Worm (Caenorhabditis elegans): ENCODE measurements around the gene B0035.13.
A peak's percentile ranks its signal among the peaks of the same experiment; 100 is the strongest.

B0035.13 gene

DNA sequence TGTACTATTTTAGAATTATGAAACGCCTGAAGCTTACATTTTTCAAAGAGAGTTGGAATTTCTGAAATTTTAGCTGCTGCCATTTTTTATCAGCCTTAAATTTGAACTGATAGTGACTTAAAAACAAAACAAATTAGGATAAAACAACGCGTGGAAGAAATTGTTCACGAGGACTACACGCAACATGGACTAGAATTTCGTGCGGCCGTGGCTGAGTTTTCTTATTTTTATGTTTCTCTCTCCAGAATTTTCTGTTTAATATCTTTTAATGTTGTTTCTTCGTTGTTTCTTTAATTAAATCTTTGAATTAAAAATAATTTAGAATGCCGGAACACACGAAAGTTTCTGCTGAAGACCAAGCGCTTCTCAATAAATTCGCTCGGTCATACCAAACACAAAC is 8.4 kb upstream of the B0035.13 start, which contains the start of the genes B0035.3, B0035.22 and pfd-4 (continued):
- TF ChIP-seq unc-62 (GFP tag; optimal IDR thresholded peaks at IDR 0.05) (no peak), ceh-82 (tag; optimal IDR thresholded peaks at IDR 0.05) (peak in 1 of 3 experiments; percentile 30), nhr-77 (tag; optimal IDR thresholded peaks at IDR 0.05) (no peak), dsc-1 (tag; optimal IDR thresholded peaks at IDR 0.05) (peak; percentile 80), rnt-1 (tag; optimal IDR thresholded peaks at IDR 0.05) (peak; percentile 94), nhr-90 (tag; optimal IDR thresholded peaks at IDR 0.05; ENCODE audit: poor library complexity) (peak; percentile 86), pag-3 (tag; optimal IDR thresholded peaks at IDR 0.05; ENCODE audit: borderline replicate concordance, insufficient read depth) (no peak), fkh-4 (tag; optimal IDR thresholded peaks at IDR 0.05; ENCODE audit: borderline replicate concordance) (peak; percentile 84), fkh-10 (GFP tag; optimal IDR thresholded peaks at IDR 0.05) (no peak), egl-27 (tag; optimal IDR thresholded peaks at IDR 0.05) (no peak), pqm-1 (tag; optimal IDR thresholded peaks at IDR 0.05) (no peak), hlh-4 (tag; optimal IDR thresholded peaks at IDR 0.05) (no peak), efl-1 (optimal IDR thresholded peaks at IDR 0.05) (peak; percentile 14 to 60), efl-1 (GFP tag; optimal IDR thresholded peaks at IDR 0.05 in 1 of 2) (peak; percentile 45 to 73), aha-1 (tag; optimal IDR thresholded peaks at IDR 0.05) (no peak), swsn-7 (tag; optimal IDR thresholded peaks at IDR 0.05) (peak; percentile 77), C16A3.4 (tag; optimal IDR thresholded peaks at IDR 0.05) (peak; percentile 33), nhr-85 (tag) (peak; percentile 84), pax-3 (tag; optimal IDR thresholded peaks at IDR 0.05) (peak; percentile 73), nhr-237 (tag; optimal IDR thresholded peaks at IDR 0.05) (no peak), ztf-4 (tag; optimal IDR thresholded peaks at IDR 0.05) (no peak), elt-2 (tag; optimal IDR thresholded peaks at IDR 0.05) (no peak), ama-1 (optimal IDR thresholded peaks at IDR 0.05) (no peak), blmp-1 (tag; optimal IDR thresholded peaks at IDR 0.05) (peak; percentile 39), sptf-1 (tag; optimal IDR thresholded peaks at IDR 0.05) (no peak), ceh-90 (tag; optimal IDR thresholded peaks at IDR 0.05) (peak; percentile 87), fkh-8 (tag; optimal IDR thresholded peaks at IDR 0.05) (peak; percentile 39), fos-1 (tag; optimal IDR thresholded peaks at IDR 0.05) (peak; percentile 11), lin-13 (GFP tag; optimal IDR thresholded peaks at IDR 0.05) (no peak), snpc-4 (tag; optimal IDR thresholded peaks at IDR 0.05) (peak; percentile 44), ces-1 (GFP tag; optimal IDR thresholded peaks at IDR 0.05) (no peak), mdl-1 (tag; optimal IDR thresholded peaks at IDR 0.05) (peak in 1 of 2 experiments; percentile 3)

DNA sequence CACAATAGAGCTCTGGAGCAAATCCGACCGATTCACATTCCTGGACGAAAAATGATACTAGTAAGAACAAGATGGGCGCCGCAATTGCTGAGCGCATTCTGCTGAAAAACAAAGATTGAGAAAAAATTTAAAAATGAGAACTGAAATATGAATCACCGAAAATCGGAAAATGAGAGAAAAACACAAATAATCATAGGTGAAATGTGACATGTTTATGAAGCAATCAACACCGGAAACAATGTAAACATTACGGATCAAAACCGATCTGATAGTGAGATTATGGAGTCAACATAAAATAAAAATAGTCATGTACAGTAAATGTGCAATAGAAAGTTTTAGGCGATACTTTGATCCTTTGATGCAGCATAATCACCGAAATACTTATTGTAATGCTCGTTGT is 7.4 kb upstream of the B0035.13 start, which contains the start of gene dnj-2:
TSS of gene dnj-2 (minus strand) at position 101 of the 400 bp plus-strand sequence.
- TF ChIP-seq ama-1 (optimal IDR thresholded peaks at IDR 0.05) (no peak), ztf-11 (tag; optimal IDR thresholded peaks at IDR 0.05) (no peak), unc-62 (GFP tag; optimal IDR thresholded peaks at IDR 0.05) (no peak), ceh-82 (tag; optimal IDR thresholded peaks at IDR 0.05) (no peak), irx-1 (tag; optimal IDR thresholded peaks at IDR 0.05) (no peak), ces-1 (GFP tag; optimal IDR thresholded peaks at IDR 0.05) (no peak), nhr-84 (tag; optimal IDR thresholded peaks at IDR 0.05) (no peak), pqm-1 (tag; optimal IDR thresholded peaks at IDR 0.05) (no peak), fos-1 (tag; optimal IDR thresholded peaks at IDR 0.05) (no peak), lin-35 (GFP tag; optimal IDR thresholded peaks at IDR 0.05) (no peak), aly-2 (tag; optimal IDR thresholded peaks at IDR 0.05) (no peak), Y116A8C.19 (tag; optimal IDR thresholded peaks at IDR 0.05; ENCODE audit: borderline replicate concordance) (no peak), nhr-12 (tag; optimal IDR thresholded peaks at IDR 0.05) (no peak), ztf-4 (tag; optimal IDR thresholded peaks at IDR 0.05) (no peak), hlh-17 (GFP tag; optimal IDR thresholded peaks at IDR 0.05; ENCODE audit: borderline replicate concordance) (no peak), elt-3 (tag; optimal IDR thresholded peaks at IDR 0.05) (no peak), C16A3.4 (tag; optimal IDR thresholded peaks at IDR 0.05) (no peak), zag-1 (tag; optimal IDR thresholded peaks at IDR 0.05) (no peak), vab-15 (tag; optimal IDR thresholded peaks at IDR 0.05) (no peak)
